Fruit fly (Drosophila melanogaster) whole organism, wandering third instar larva: ENCODE data around the gene Oscillin.

Source experiments
- Abd-B ChIP-seq: fragments of >200 bp; optimal IDR thresholded peaks from 2 replicates; lab custom pipeline; 2017; ENCODE audit warnings: missing biosample characterization, missing genetic modification characterization
- CG32264 ChIP-seq: fragments of 200-800 bp; sonication (Bioruptor generic); optimal IDR thresholded peaks from 2 replicates; lab custom pipeline; 2016; ENCODE audit warnings: missing biosample characterization, missing genetic modification characterization
- CrebA ChIP-seq: fragments of 200-800 bp; sonication (Bioruptor generic); optimal IDR thresholded peaks from 2 replicates; lab custom pipeline; 2016; ENCODE audit warnings: missing biosample characterization, mild to moderate bottlenecking, missing genetic modification characterization, borderline replicate concordance
- Dif ChIP-seq: fragments of 200-275, 200-300 bp; sonication (Bioruptor generic); optimal IDR thresholded peaks from 2 replicates; lab custom pipeline; 2018; ENCODE audit warnings: missing biosample characterization, missing genetic modification characterization; ENCODE audit not compliant: partially characterized antibody
- Hr78 ChIP-seq: fragments of >200 bp; optimal IDR thresholded peaks from 2 replicates; lab custom pipeline; 2017; ENCODE audit warnings: missing biosample characterization, missing genetic modification characterization
- Hr83 ChIP-seq: fragments of 200-300 bp; sonication (Bioruptor generic); optimal IDR thresholded peaks from 2 replicates; lab custom pipeline; 2016; ENCODE audit warnings: missing biosample characterization, mild to moderate bottlenecking, missing genetic modification characterization, moderate library complexity; ENCODE audit not compliant: poor library complexity, severe bottlenecking
- Mio ChIP-seq: sonication (Bioruptor generic); optimal IDR thresholded peaks from 2 replicates; lab custom pipeline; 2016; ENCODE audit warnings: missing biosample characterization, missing genetic modification characterization
- Sp1 ChIP-seq: fragments of 200-800 bp; sonication (Bioruptor generic); optimal IDR thresholded peaks from 3 replicates; lab custom pipeline; 2019; ENCODE audit warnings: missing biosample characterization, mild to moderate bottlenecking, missing genetic modification characterization, moderate library complexity
- br ChIP-seq: fragments of 200-800 bp; sonication (Bioruptor generic); optimal IDR thresholded peaks from 2 replicates; lab custom pipeline; 2016; ENCODE audit warnings: missing biosample characterization, missing genetic modification characterization
- dl ChIP-seq, 2 experiments: fragments of 175-275, 200-275 bp in 1 of 2; fragments of 200-275 bp in 1 of 2; sonication (Bioruptor generic); optimal IDR thresholded peaks; lab custom pipeline; 2018; ENCODE audit warnings: mild to moderate bottlenecking in 2 of 2, missing biosample characterization in 2 of 2, missing genetic modification characterization in 2 of 2, moderate library complexity in 2 of 2; ENCODE audit not compliant: partially characterized antibody in 2 of 2, insufficient read depth in 1 of 2
- ey ChIP-seq: fragments of 200-800 bp; sonication (Bioruptor generic); optimal IDR thresholded peaks from 2 replicates; lab custom pipeline; 2016; ENCODE audit warnings: missing biosample characterization, missing genetic modification characterization
- fru ChIP-seq: fragments of 200-800 bp; sonication (Bioruptor generic); optimal IDR thresholded peaks from 3 replicates; lab custom pipeline; 2016; ENCODE audit warnings: missing biosample characterization, mild to moderate bottlenecking, missing genetic modification characterization
- h ChIP-seq: fragments of 200-800 bp; sonication (Bioruptor generic); optimal IDR thresholded peaks from 3 replicates; lab custom pipeline; 2016; ENCODE audit warnings: missing biosample characterization, mild to moderate bottlenecking, missing genetic modification characterization

DNA sequence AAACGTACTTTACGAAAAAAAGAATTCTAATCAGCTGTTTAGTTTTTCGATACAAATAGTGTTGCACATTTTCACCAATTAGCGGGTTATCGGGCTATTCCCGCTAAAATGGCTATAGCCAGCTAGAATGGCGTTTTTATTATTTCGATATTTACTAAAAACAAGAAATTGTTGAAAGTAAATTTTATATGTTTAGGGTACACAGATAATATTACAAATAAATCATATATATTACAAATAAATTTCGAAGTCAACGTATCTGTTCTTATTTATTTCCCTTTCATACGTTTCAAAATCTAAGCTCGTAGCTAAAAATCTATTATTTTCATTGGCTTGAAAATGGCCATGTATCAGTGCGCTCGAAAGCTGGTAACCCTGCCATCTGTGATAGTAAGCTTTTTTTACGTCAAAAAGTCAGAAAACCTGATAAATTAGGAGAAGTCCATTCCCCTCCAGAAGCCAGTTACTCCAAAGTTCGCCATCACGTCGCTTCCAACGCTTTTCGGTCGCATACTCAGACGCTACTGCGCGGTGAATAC, 27.0 kb upstream of the Oscillin start, which contains the start of the genes CG7382 and cl:
- TF ChIP-seq h (GFP tag; lab: Kevin White, UChicago), result peak; percentile 50
- TF ChIP-seq Sp1 (GFP tag; lab: Kevin White, UChicago), result peak; percentile 30
- TF ChIP-seq Hr78 (GFP tag; lab: Kevin White, UChicago), result no peak
- no peak for TF ChIP-seq br (GFP tag; lab: Kevin White, UChicago)
- no peak for TF ChIP-seq ey (GFP tag; lab: Kevin White, UChicago)
- no peak for TF ChIP-seq CrebA (GFP tag; lab: Kevin White, UChicago)
- peak; percentile 12 for TF ChIP-seq fru (GFP tag; lab: Kevin White, UChicago)
- no peak for TF ChIP-seq Dif (GFP tag; lab: Kevin White, UChicago)
- no peak for TF ChIP-seq Mio (GFP tag; lab: Kevin White, UChicago)
- TF ChIP-seq CG32264 (GFP tag; lab: Kevin White, UChicago), result no peak
- TF ChIP-seq dl (GFP tag; optimal IDR thresholded peaks at IDR 0.05; lab: Kevin White, UChicago; ENCODE audit: insufficient read depth in 1 of 2, partially characterized antibody in 2 of 2), result no peak
- no peak for TF ChIP-seq Hr83
- no peak for TF ChIP-seq Abd-B (GFP tag; lab: Kevin White, UChicago)
